Worm (Caenorhabditis elegans): ENCODE data around the gene Y39G8B.2.

The Y39G8B.2 gene

ce11 chrII:13984551-13984950 lies 8.5 kb upstream of the Y39G8B.2 start, which contains the start of gene sre-47:
Gene sre-47 (minus strand): TSS chrII:13984651.
- TF ChIP-seq nfya-1 (tag; optimal IDR thresholded peaks at IDR 0.05), result no peak
- TF ChIP-seq Y22D7AL.16 (tag; optimal IDR thresholded peaks at IDR 0.05), result no peak
- no peak for TF ChIP-seq ceh-31 (tag; optimal IDR thresholded peaks at IDR 0.05)
- TF ChIP-seq pha-2 (tag; optimal IDR thresholded peaks at IDR 0.05), result no peak
- no peak for TF ChIP-seq unc-42 (tag; optimal IDR thresholded peaks at IDR 0.05)
- TF ChIP-seq madf-2 (tag; optimal IDR thresholded peaks at IDR 0.05), result no peak
- no peak for TF ChIP-seq dmd-4 (tag; optimal IDR thresholded peaks at IDR 0.05; ENCODE audit: borderline replicate concordance)
- TF ChIP-seq unc-3 (GFP tag; conservative IDR thresholded peaks at IDR 0.05), result no peak
- no peak for TF ChIP-seq unc-3 (tag; optimal IDR thresholded peaks at IDR 0.05)
- no peak for TF ChIP-seq syd-9 (tag; optimal IDR thresholded peaks at IDR 0.05)
- no peak for TF ChIP-seq C08G9.2 (tag; optimal IDR thresholded peaks at IDR 0.05)

- peak; percentile 56 for TF ChIP-seq elt-2 (tag; optimal IDR thresholded peaks at IDR 0.05)
- TF ChIP-seq eyg-1 (tag; optimal IDR thresholded peaks at IDR 0.05), result no peak
Measured at ce11 chrII:13982923-13983322, 6.9 kb upstream of the Y39G8B.2 start, which contains the start of the genes Y39G8B.13 and Y39G8B.10. Gene Y39G8B.13 (minus strand): TSS chrII:13983047. Gene Y39G8B.10 (minus strand): TSS chrII:13983115.

DNA sequence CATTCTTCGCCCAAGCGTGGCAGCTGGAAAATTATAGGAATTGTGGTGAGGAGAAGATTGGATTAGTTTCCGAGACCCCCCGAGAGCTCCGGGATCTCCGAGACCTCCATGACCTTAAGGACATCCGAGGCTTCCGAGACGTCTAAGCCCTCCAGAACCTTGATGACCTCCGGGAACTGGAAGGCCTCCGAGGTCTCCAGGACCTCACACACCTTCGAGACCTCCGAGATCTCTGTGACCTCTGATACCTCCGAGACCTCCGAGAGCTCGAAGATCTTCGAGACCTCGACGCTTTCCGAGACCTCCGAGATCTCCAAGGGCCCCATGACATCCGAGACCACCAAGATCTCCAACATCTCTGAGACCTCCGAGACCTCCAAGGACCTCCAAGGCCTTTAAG lies 6.2 kb upstream of the Y39G8B.2 start:
- TF ChIP-seq F13H6.1 (tag; optimal IDR thresholded peaks at IDR 0.05) (no peak), ceh-19 (GFP tag; optimal IDR thresholded peaks at IDR 0.05) (no peak), tbx-7 (tag; optimal IDR thresholded peaks at IDR 0.05) (no peak), fkh-10 (GFP tag; optimal IDR thresholded peaks at IDR 0.05) (no peak), hlh-8 (tag; optimal IDR thresholded peaks at IDR 0.05) (no peak), dmd-4 (tag; optimal IDR thresholded peaks at IDR 0.05; ENCODE audit: borderline replicate concordance) (no peak), hlh-15 (tag; optimal IDR thresholded peaks at IDR 0.05) (no peak), ceh-9 (tag; optimal IDR thresholded peaks at IDR 0.05) (no peak), hlh-6 (tag; optimal IDR thresholded peaks at IDR 0.05) (no peak), pha-2 (tag; optimal IDR thresholded peaks at IDR 0.05) (no peak), hlh-13 (GFP tag; optimal IDR thresholded peaks at IDR 0.05) (no peak)

DNA sequence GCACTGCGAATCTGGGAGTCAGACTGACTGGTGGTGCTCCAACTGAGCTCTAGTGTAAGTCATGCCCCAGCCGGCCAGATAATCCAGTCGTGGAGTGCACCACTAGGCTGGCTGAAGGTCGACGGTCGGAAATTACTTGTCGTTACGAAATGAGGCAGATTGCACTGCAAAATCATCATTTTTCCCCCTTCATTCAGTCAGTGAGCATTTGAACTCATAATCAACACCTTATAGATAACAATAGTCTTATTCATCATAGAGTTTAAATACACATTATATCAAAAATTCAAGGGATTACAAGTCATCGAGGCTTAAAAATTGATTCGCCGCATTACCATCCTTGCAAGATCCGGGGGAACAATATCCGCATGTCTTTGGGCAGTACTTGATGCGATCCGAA lies 5.8 kb upstream of the Y39G8B.2 start:
- TF ChIP-seq hlh-6 (tag; optimal IDR thresholded peaks at IDR 0.05) (no peak), dmd-4 (tag; optimal IDR thresholded peaks at IDR 0.05; ENCODE audit: borderline replicate concordance) (no peak), T23F11.4 (GFP tag; optimal IDR thresholded peaks at IDR 0.05) (no peak), ttx-3 (tag; optimal IDR thresholded peaks at IDR 0.05) (no peak), lin-11 (tag; optimal IDR thresholded peaks at IDR 0.05) (no peak)

ce11 chrII:13981097-13981496 lies 5.1 kb upstream of the Y39G8B.2 start, which contains the start of gene Y39G8B.9:
Gene Y39G8B.9 (plus strand): TSS chrII:13981365.
- TF ChIP-seq ref-2 (tag; optimal IDR thresholded peaks at IDR 0.05), result no peak
- no peak for TF ChIP-seq T23F11.4 (GFP tag; optimal IDR thresholded peaks at IDR 0.05)
- TF ChIP-seq nhr-232 (tag; optimal IDR thresholded peaks at IDR 0.05), result no peak
- TF ChIP-seq ceh-45 (GFP tag; IDR thresholded peaks at IDR 0.05), result no peak
- no peak for TF ChIP-seq elt-4 (tag; optimal IDR thresholded peaks at IDR 0.05)
- TF ChIP-seq hlh-13 (GFP tag; optimal IDR thresholded peaks at IDR 0.05), result no peak
- no peak for TF ChIP-seq F13H6.1 (tag; optimal IDR thresholded peaks at IDR 0.05)
- TF ChIP-seq nfya-1 (tag; optimal IDR thresholded peaks at IDR 0.05), result no peak
- TF ChIP-seq rnt-1 (tag; optimal IDR thresholded peaks at IDR 0.05), result no peak
- no peak for TF ChIP-seq hlh-15 (tag; optimal IDR thresholded peaks at IDR 0.05)
- TF ChIP-seq pha-4 (tag; optimal IDR thresholded peaks at IDR 0.05), result no peak
- TF ChIP-seq hlh-8 (tag; optimal IDR thresholded peaks at IDR 0.05), result no peak

ce11 chrII:13979833-13980513 lies 4.0 kb upstream of the Y39G8B.2 start, which contains the start of gene sre-48:
Gene sre-48 (minus strand): TSS chrII:13979883.
- TF ChIP-seq nhr-232 (tag; optimal IDR thresholded peaks at IDR 0.05) (no peak), pha-4 (tag; optimal IDR thresholded peaks at IDR 0.05) (no peak), pax-1 (tag; optimal IDR thresholded peaks at IDR 0.05) (no peak), madf-2 (tag; optimal IDR thresholded peaks at IDR 0.05) (no peak), rnt-1 (tag; optimal IDR thresholded peaks at IDR 0.05) (no peak), tbx-7 (tag; optimal IDR thresholded peaks at IDR 0.05) (no peak), hlh-6 (tag; optimal IDR thresholded peaks at IDR 0.05) (no peak), K02D7.2 (tag; optimal IDR thresholded peaks at IDR 0.05) (no peak), pha-2 (tag; optimal IDR thresholded peaks at IDR 0.05) (no peak), unc-86 (tag; optimal IDR thresholded peaks at IDR 0.05) (no peak), ztf-16 (tag; optimal IDR thresholded peaks at IDR 0.05) (no peak), elt-4 (tag; optimal IDR thresholded peaks at IDR 0.05) (no peak), ceh-48 (tag; optimal IDR thresholded peaks at IDR 0.05) (no peak), pros-1 (tag; optimal IDR thresholded peaks at IDR 0.05) (no peak), gmeb-2 (tag; optimal IDR thresholded peaks at IDR 0.05) (no peak), ceh-18 (tag; optimal IDR thresholded peaks at IDR 0.05) (no peak), npax-4 (tag; optimal IDR thresholded peaks at IDR 0.05) (no peak)
